Fruit fly (Drosophila melanogaster): ENCODE results near the gene Cox10.

Cox10 gene

dm6 chr2L:10314327-10315210 is 16.7 kb upstream of the Cox10 start, which contains the start of the genes Usp14 and CG4972 (continued):
- TF ChIP-seq CG8290 (GFP tag; optimal IDR thresholded peaks at IDR 0.05) (peak; percentile 6), CG8290 (tag; optimal IDR thresholded peaks at IDR 0.05) (no peak), emc (GFP tag; optimal IDR thresholded peaks at IDR 0.05) (no peak), dmrt99B (tag; optimal IDR thresholded peaks at IDR 0.05) (no peak), sens (GFP tag) (peak; percentile 68), CG10654 (GFP tag; optimal IDR thresholded peaks at IDR 0.05) (no peak), CG17802 (tag; optimal IDR thresholded peaks at IDR 0.05) (peak; percentile 86), oc (tag; optimal IDR thresholded peaks at IDR 0.05) (no peak), tll (GFP tag; optimal IDR thresholded peaks at IDR 0.05) (peak in 1 of 2 experiments; percentile 3), maf-S (GFP tag; optimal IDR thresholded peaks at IDR 0.05) (no peak), Bgb (GFP tag; IDR thresholded peaks at IDR 0.05; ENCODE audit: partially characterized antibody) (peak; percentile 38; the same call in 1 of the 2 replicates), usp (GFP tag; optimal IDR thresholded peaks at IDR 0.05) (no peak), CG34422 (GFP tag; IDR thresholded peaks at IDR 0.05) (0 out of 3 replicates have a peak, but pooled peaks have one; percentile 15), CG16813 (GFP tag; IDR thresholded peaks at IDR 0.05; ENCODE audit: partially characterized antibody) (0 out of 3 replicates have a peak, but pooled peaks have one; percentile 41), CG12391 (tag; optimal IDR thresholded peaks at IDR 0.05) (peak; percentile 38), CoRest (tag; optimal IDR thresholded peaks at IDR 0.05) (peak; percentile 55), pfk (GFP tag; optimal IDR thresholded peaks at IDR 0.05) (peak; percentile 92), sna (GFP tag; IDR thresholded peaks at IDR 0.05; ENCODE audit: partially characterized antibody) (0 out of 2 replicates have a peak, but pooled peaks have one; percentile 9), CG6654 (GFP tag; optimal IDR thresholded peaks at IDR 0.05) (no peak), CG13287 (GFP tag; IDR thresholded peaks at IDR 0.05; ENCODE audit: partially characterized antibody) (peak; percentile 23; the same call in 1 of the 2 replicates), slp2 (GFP tag; optimal IDR thresholded peaks at IDR 0.05) (no peak), dpn (GFP tag; optimal IDR thresholded peaks at IDR 0.05) (peak in 1 of 2 experiments; percentile 18), Six4 (GFP tag; optimal IDR thresholded peaks at IDR 0.05) (no peak), Dp (GFP tag; optimal IDR thresholded peaks at IDR 0.05) (no peak), prd (optimal IDR thresholded peaks at IDR 0.05) (no peak), prd (GFP tag; IDR thresholded peaks at IDR 0.05) (no peak), lov (optimal IDR thresholded peaks at IDR 0.05) (no peak), lov (GFP tag; IDR thresholded peaks at IDR 0.05) (no peak), CG12659 (GFP tag; optimal IDR thresholded peaks at IDR 0.05) (peak; percentile 41), Neu2 (GFP tag; optimal IDR thresholded peaks at IDR 0.05; ENCODE audit: borderline replicate concordance) (no peak), cg (GFP tag; optimal IDR thresholded peaks at IDR 0.05) (no peak), Max (GFP tag; optimal IDR thresholded peaks at IDR 0.05) (peak; percentile 24), CG11723 (GFP tag; optimal IDR thresholded peaks at IDR 0.05) (peak; percentile 80), gro (GFP tag; optimal IDR thresholded peaks at IDR 0.05) (no peak), hbn (GFP tag; IDR thresholded peaks at IDR 0.05; ENCODE audit: partially characterized antibody) (no peak), CG30403 (GFP tag; optimal IDR thresholded peaks at IDR 0.05) (peak; percentile 45), Sry-δ (GFP tag; optimal IDR thresholded peaks at IDR 0.05) (peak; percentile 79), gfzf (GFP tag; optimal IDR thresholded peaks at IDR 0.05) (peak; percentile 37), CG7987 (GFP tag; optimal IDR thresholded peaks at IDR 0.05) (no peak), Scr (GFP tag; IDR thresholded peaks at IDR 0.05; ENCODE audit: partially characterized antibody) (peak; percentile 54; the same call in 1 of the 2 replicates), zen (tag; optimal IDR thresholded peaks at IDR 0.05) (peak; percentile 8), unc-4 (GFP tag; IDR thresholded peaks at IDR 0.05; ENCODE audit: partially characterized antibody) (0 out of 2 replicates have a peak, but pooled peaks have one; percentile 19), dmrt11E (tag; optimal IDR thresholded peaks at IDR 0.05) (peak; percentile 39), CG31441 (GFP tag; IDR thresholded peaks at IDR 0.05) (no peak), CG42726 (GFP tag; IDR thresholded peaks at IDR 0.05; ENCODE audit: partially characterized antibody) (0 out of 2 replicates have a peak, but pooled peaks have one; percentile 9), ttk (GFP tag; IDR thresholded peaks at IDR 0.05) (no peak), Xbp1 (GFP tag; optimal IDR thresholded peaks at IDR 0.05) (peak; percentile 6)

Measured in whole organism, embryonic.